Worm (Caenorhabditis elegans): ENCODE measurements around the gene irld-39.

The irld-39 gene

ce11 chrIV:16233028-16233427 lies at the start of gene irld-39, which contains the start of gene hpa-1:
Gene irld-39 (plus strand): TSS chrIV:16233148.
Gene hpa-1 (minus strand): TSS chrIV:16233128.
- TF ChIP-seq nhr-23 (tag; optimal IDR thresholded peaks at IDR 0.05) (no peak), nhr-76 (tag; optimal IDR thresholded peaks at IDR 0.05) (no peak), ceh-16 (tag; optimal IDR thresholded peaks at IDR 0.05) (no peak), nhr-237 (tag; optimal IDR thresholded peaks at IDR 0.05) (no peak), R02D3.7 (tag; optimal IDR thresholded peaks at IDR 0.05) (no peak), unc-39 (tag; optimal IDR thresholded peaks at IDR 0.05) (no peak), nhr-28 (tag; optimal IDR thresholded peaks at IDR 0.05) (no peak)

- TF ChIP-seq nhr-77 (tag; optimal IDR thresholded peaks at IDR 0.05) (no peak), ztf-4 (tag; optimal IDR thresholded peaks at IDR 0.05) (no peak), ZK546.5 (tag; optimal IDR thresholded peaks at IDR 0.05) (no peak), fkh-10 (GFP tag; optimal IDR thresholded peaks at IDR 0.05) (no peak), skn-1 (tag; optimal IDR thresholded peaks at IDR 0.05) (no peak), pha-4 (tag; optimal IDR thresholded peaks at IDR 0.05) (no peak), mml-1 (tag; optimal IDR thresholded peaks at IDR 0.05) (no peak), nhr-43 (tag; optimal IDR thresholded peaks at IDR 0.05; ENCODE audit: poor library complexity, severe bottlenecking) (no peak), lin-39 (tag; optimal IDR thresholded peaks at IDR 0.05) (no peak), jun-1 (tag; optimal IDR thresholded peaks at IDR 0.05) (no peak), nhr-12 (tag; optimal IDR thresholded peaks at IDR 0.05) (no peak), egl-27 (tag; optimal IDR thresholded peaks at IDR 0.05) (no peak), unc-62 (GFP tag; optimal IDR thresholded peaks at IDR 0.05) (no peak), eor-1 (tag; optimal IDR thresholded peaks at IDR 0.05) (no peak)
Measured at ce11 chrIV:16184521-16184920, 48.4 kb upstream of the irld-39 start, which contains the start of gene Y105C5B.1413. Gene Y105C5B.1413 (minus strand): TSS chrIV:16184621.

- TF ChIP-seq mml-1 (tag; optimal IDR thresholded peaks at IDR 0.05) (no peak), nhr-76 (tag; optimal IDR thresholded peaks at IDR 0.05) (no peak), snpc-4 (tag; optimal IDR thresholded peaks at IDR 0.05) (no peak), ceh-28 (tag; optimal IDR thresholded peaks at IDR 0.05) (no peak), nhr-28 (tag; optimal IDR thresholded peaks at IDR 0.05) (no peak), nhr-237 (tag; optimal IDR thresholded peaks at IDR 0.05) (no peak), ceh-16 (tag; optimal IDR thresholded peaks at IDR 0.05) (no peak), pha-4 (tag; optimal IDR thresholded peaks at IDR 0.05) (no peak), lin-39 (tag; optimal IDR thresholded peaks at IDR 0.05) (no peak), daf-12 (tag; optimal IDR thresholded peaks at IDR 0.05) (no peak), nhr-23 (tag; optimal IDR thresholded peaks at IDR 0.05) (no peak), ceh-82 (tag; optimal IDR thresholded peaks at IDR 0.05) (no peak), nhr-67 (tag; optimal IDR thresholded peaks at IDR 0.05) (no peak), elt-3 (tag; optimal IDR thresholded peaks at IDR 0.05) (no peak), ceh-9 (tag; optimal IDR thresholded peaks at IDR 0.05) (no peak), jun-1 (tag; optimal IDR thresholded peaks at IDR 0.05) (no peak), ama-1 (optimal IDR thresholded peaks at IDR 0.05) (no peak), fos-1 (tag; optimal IDR thresholded peaks at IDR 0.05) (no peak), tbx-2 (tag; optimal IDR thresholded peaks at IDR 0.05) (no peak), ztf-4 (tag; optimal IDR thresholded peaks at IDR 0.05) (no peak)
Measured at ce11 chrIV:16186008-16186407, 46.9 kb upstream of the irld-39 start.

ce11 chrIV:16191597-16191996 lies 41.4 kb upstream of the irld-39 start:
- TF ChIP-seq pha-4 (tag; optimal IDR thresholded peaks at IDR 0.05) (no peak), mml-1 (tag; optimal IDR thresholded peaks at IDR 0.05) (no peak), nhr-28 (tag; optimal IDR thresholded peaks at IDR 0.05) (no peak), nhr-23 (tag; optimal IDR thresholded peaks at IDR 0.05) (no peak)

- TF ChIP-seq nhr-25 (tag; optimal IDR thresholded peaks at IDR 0.05) (peak; percentile 1), daf-12 (tag; optimal IDR thresholded peaks at IDR 0.05) (no peak)
Measured at ce11 chrIV:16192754-16193153, 40.2 kb upstream of the irld-39 start.

DNA sequence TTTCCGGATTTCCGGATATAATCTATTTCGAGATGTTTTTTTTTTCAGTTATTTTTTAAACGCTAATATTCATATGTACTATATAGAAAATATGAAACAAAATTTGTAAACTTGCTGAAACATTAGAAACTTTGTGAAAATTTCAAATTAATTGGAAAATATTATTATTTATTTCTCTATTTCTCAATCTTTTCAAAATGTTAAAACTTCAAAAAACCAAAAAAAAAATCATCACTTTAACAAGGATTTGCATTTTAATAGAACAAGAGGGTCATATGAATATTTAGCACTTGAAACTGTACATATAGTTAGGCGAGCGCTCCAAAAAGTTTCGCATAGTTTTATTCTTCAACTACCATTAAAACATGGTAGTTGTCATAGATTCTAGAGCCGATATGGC lies 36.2 kb upstream of the irld-39 start, which contains the start of gene Y7A9A.1:
Y7A9A.1 (plus strand) TSS at position 301 of the 400 bp plus-strand sequence.
- no peak for TF ChIP-seq nhr-28 (tag; optimal IDR thresholded peaks at IDR 0.05)
- no peak for TF ChIP-seq R02D3.7 (tag; optimal IDR thresholded peaks at IDR 0.05)
- no peak for TF ChIP-seq hmg-11 (tag; optimal IDR thresholded peaks at IDR 0.05)
- TF ChIP-seq pqm-1 (tag; optimal IDR thresholded peaks at IDR 0.05), result no peak
- no peak for TF ChIP-seq fkh-10 (GFP tag; optimal IDR thresholded peaks at IDR 0.05)
- no peak for TF ChIP-seq pha-4 (tag; optimal IDR thresholded peaks at IDR 0.05)
- TF ChIP-seq elt-3 (tag; optimal IDR thresholded peaks at IDR 0.05), result no peak
- TF ChIP-seq nhr-11 (tag; optimal IDR thresholded peaks at IDR 0.05), result no peak
- no peak for TF ChIP-seq lin-15B (tag; optimal IDR thresholded peaks at IDR 0.05)
- no peak for TF ChIP-seq skn-1 (tag; optimal IDR thresholded peaks at IDR 0.05)
- no peak for TF ChIP-seq ceh-9 (tag; optimal IDR thresholded peaks at IDR 0.05)
- no peak for TF ChIP-seq ceh-16 (tag; optimal IDR thresholded peaks at IDR 0.05)
- no peak for TF ChIP-seq elt-1 (tag; optimal IDR thresholded peaks at IDR 0.05)
- no peak for TF ChIP-seq ceh-28 (tag; optimal IDR thresholded peaks at IDR 0.05)
- no peak for TF ChIP-seq aly-2 (tag; optimal IDR thresholded peaks at IDR 0.05)
- no peak for TF ChIP-seq ztf-4 (tag; optimal IDR thresholded peaks at IDR 0.05)
- TF ChIP-seq nhr-237 (tag; optimal IDR thresholded peaks at IDR 0.05), result no peak
- TF ChIP-seq mdl-1 (tag; optimal IDR thresholded peaks at IDR 0.05), result no peak
- TF ChIP-seq ztf-11 (tag; optimal IDR thresholded peaks at IDR 0.05), result no peak

All from whole organism, L3 larva.